Worm (Caenorhabditis elegans) whole organism, L3 larva: Measurements from ENCODE around the gene Y42A5A.5.

Source experiments
- ceh-16 ChIP-seq: sonication (generic microtip); optimal IDR thresholded peaks from 2 replicates; lab custom pipeline; 2017; ENCODE audit warnings: missing biosample characterization, missing genetic modification characterization
- ceh-9 ChIP-seq: sonication (generic microtip); optimal IDR thresholded peaks from 2 replicates; lab custom pipeline; 2018; ENCODE audit warnings: missing biosample characterization, missing genetic modification characterization
- fos-1 ChIP-seq: fragments of 150-350 bp; optimal IDR thresholded peaks from 2 replicates; lab custom pipeline; 2014; ENCODE audit warnings: missing biosample characterization, missing genetic modification characterization
- jun-1 ChIP-seq: fragments of 150-350 bp; optimal IDR thresholded peaks from 2 replicates; lab custom pipeline; 2014; ENCODE audit warnings: missing biosample characterization, missing genetic modification reagents, missing genetic modification characterization
- lin-39 ChIP-seq: fragments of 150-350 bp; optimal IDR thresholded peaks from 2 replicates; lab custom pipeline; 2018; ENCODE audit warnings: missing biosample characterization, missing genetic modification reagents, missing genetic modification characterization
- nhr-237 ChIP-seq: fragments of 150-350 bp; optimal IDR thresholded peaks from 2 replicates; lab custom pipeline; 2014; ENCODE audit warnings: missing biosample characterization, missing genetic modification characterization
- tbx-2 ChIP-seq: sonication (generic microtip); optimal IDR thresholded peaks from 2 replicates; lab custom pipeline; 2016; ENCODE audit warnings: mild to moderate bottlenecking, missing genetic modification characterization, missing compliant biosample characterization
- unc-39 ChIP-seq: sonication (generic microtip); optimal IDR thresholded peaks from 4 replicates; lab custom pipeline; 2017; ENCODE audit warnings: missing biosample characterization, missing genetic modification characterization
- ztf-4 ChIP-seq: fragments of 150-350 bp; optimal IDR thresholded peaks from 2 replicates; lab custom pipeline; 2014; ENCODE audit warnings: missing biosample characterization, missing genetic modification characterization

DNA sequence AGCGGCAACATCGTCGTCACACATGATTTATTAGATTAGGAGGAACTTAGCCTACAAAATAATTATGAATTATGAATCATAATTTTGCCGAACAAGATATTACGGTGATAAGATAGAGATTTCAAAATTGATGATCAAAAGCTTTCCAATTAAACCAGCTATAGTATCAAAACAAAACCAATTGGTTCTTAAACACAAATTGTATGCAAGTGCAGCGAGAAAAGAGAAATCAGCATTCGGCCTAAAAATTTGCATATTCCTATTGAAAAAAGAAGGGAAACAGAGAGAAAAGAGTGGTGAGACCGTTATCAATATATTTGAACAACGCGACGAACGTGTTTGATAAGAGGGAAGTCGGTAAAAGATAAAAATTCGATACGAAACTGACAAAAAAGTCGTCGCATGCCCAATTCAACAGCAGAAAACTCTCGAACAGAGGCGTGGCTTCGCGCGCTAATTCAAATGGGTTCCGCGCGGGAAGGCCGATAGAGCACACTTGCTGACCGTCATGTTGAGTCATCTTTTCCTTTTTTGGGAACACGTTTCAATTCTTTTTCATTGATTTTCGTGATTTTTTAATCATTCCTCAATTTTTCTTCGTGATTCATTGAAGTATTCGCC, 31.3 kb downstream of the Y42A5A.5 start, which contains the start of gene act-2:
- TF ChIP-seq nhr-237 (tag; lab: Kevin White, UChicago) (no peak), jun-1 (tag; lab: Kevin White, UChicago) (peak; percentile 82), lin-39 (tag; lab: Kevin White, UChicago) (peak; percentile 74), tbx-2 (tag; lab: Kevin White, UChicago) (peak; percentile 34), ceh-9 (tag; lab: Kevin White, UChicago) (no peak), unc-39 (tag; lab: Kevin White, UChicago) (no peak), fos-1 (peak; percentile 88), ztf-4 (tag; lab: Kevin White, UChicago) (no peak), ceh-16 (no peak)
